Fruit fly (Drosophila melanogaster): ENCODE results near the gene CG16853.
A peak's percentile ranks its signal among the peaks of the same experiment; 100 is the strongest.

CG16853 gene

dm6 chr2L:13549973-13550458 is 7.9 kb downstream of the CG16853 start, which contains the start of gene kuz (continued):
- no peak for TF ChIP-seq Ets21C (GFP tag; optimal IDR thresholded peaks at IDR 0.05)
- no peak for TF ChIP-seq CG11902 (GFP tag; optimal IDR thresholded peaks at IDR 0.05)
- TF ChIP-seq Ets96B (tag; optimal IDR thresholded peaks at IDR 0.05): no peak
- no peak for TF ChIP-seq Blimp-1 (GFP tag; optimal IDR thresholded peaks at IDR 0.05)
- TF ChIP-seq CG6854 (GFP tag; optimal IDR thresholded peaks at IDR 0.05): peak; percentile 67
- no peak for TF ChIP-seq esn (GFP tag; optimal IDR thresholded peaks at IDR 0.05)
- TF ChIP-seq CG11294 (GFP tag; IDR thresholded peaks at IDR 0.05): no peak
- TF ChIP-seq Hr39 (GFP tag; optimal IDR thresholded peaks at IDR 0.05): no peak
- no peak for TF ChIP-seq topi (GFP tag; optimal IDR thresholded peaks at IDR 0.05)
- no peak for TF ChIP-seq Hr4 (GFP tag; optimal IDR thresholded peaks at IDR 0.05)
- peak; percentile 51; the same call in 2 of the 3 replicates for TF ChIP-seq CG6163 (GFP tag; IDR thresholded peaks at IDR 0.05)
- peak; percentile 11 for TF ChIP-seq Met (GFP tag; optimal IDR thresholded peaks at IDR 0.05)
- peak; percentile 6 for TF ChIP-seq CG16779 (tag; optimal IDR thresholded peaks at IDR 0.05)
- peak; percentile 49 for TF ChIP-seq Sox102F (GFP tag; optimal IDR thresholded peaks at IDR 0.05)
- no peak for TF ChIP-seq CG6808 (GFP tag; optimal IDR thresholded peaks at IDR 0.05)
- TF ChIP-seq ss (GFP tag; optimal IDR thresholded peaks at IDR 0.05): peak; percentile 34 to 62
- TF ChIP-seq CG3032 (tag; optimal IDR thresholded peaks at IDR 0.05): peak; percentile 18
- peak; percentile 6 for TF ChIP-seq CG10669 (GFP tag; optimal IDR thresholded peaks at IDR 0.05)
- TF ChIP-seq net (GFP tag; optimal IDR thresholded peaks at IDR 0.05): peak; percentile 16

- no peak for TF ChIP-seq topi (GFP tag; optimal IDR thresholded peaks at IDR 0.05)
- TF ChIP-seq Sox14 (GFP tag; optimal IDR thresholded peaks at IDR 0.05): no peak
- TF ChIP-seq CG6276 (GFP tag; optimal IDR thresholded peaks at IDR 0.05): peak; percentile 67
- TF ChIP-seq Ets21C (GFP tag; optimal IDR thresholded peaks at IDR 0.05): no peak
- TF ChIP-seq acj6 (GFP tag; optimal IDR thresholded peaks at IDR 0.05): no peak
- TF ChIP-seq CG9139 (GFP tag; optimal IDR thresholded peaks at IDR 0.05): peak; percentile 66
- TF ChIP-seq fd59A (GFP tag; optimal IDR thresholded peaks at IDR 0.05): no peak
- no peak for TF ChIP-seq vri (GFP tag; optimal IDR thresholded peaks at IDR 0.05)
- peak; percentile 24; the same call in 1 of the 3 replicates for TF ChIP-seq CG6163 (GFP tag; IDR thresholded peaks at IDR 0.05)
- no peak for TF ChIP-seq Ets96B (tag; optimal IDR thresholded peaks at IDR 0.05)
- TF ChIP-seq CG31627 (GFP tag; optimal IDR thresholded peaks at IDR 0.05): no peak
- peak; percentile 29 for TF ChIP-seq dsx (GFP tag; optimal IDR thresholded peaks at IDR 0.05; ENCODE audit: poor library complexity, severe bottlenecking)
- TF ChIP-seq CG8319 (GFP tag; optimal IDR thresholded peaks at IDR 0.05): no peak
- no peak for TF ChIP-seq CG16779 (tag; optimal IDR thresholded peaks at IDR 0.05)
- peak; percentile 4 for TF ChIP-seq CG32006 (GFP tag; optimal IDR thresholded peaks at IDR 0.05)
- no peak for TF ChIP-seq Eip78C (GFP tag)
- no peak for TF ChIP-seq Hr38 (GFP tag; optimal IDR thresholded peaks at IDR 0.05)
- TF ChIP-seq CG11762 (GFP tag; optimal IDR thresholded peaks at IDR 0.05; ENCODE audit: insufficient read depth): no peak
- no peak for TF ChIP-seq CG15336 (GFP tag; IDR thresholded peaks at IDR 0.05)
- TF ChIP-seq Eip75B (GFP tag; optimal IDR thresholded peaks at IDR 0.05): no peak
- TF ChIP-seq CG10631 (GFP tag; optimal IDR thresholded peaks at IDR 0.05): no peak
- no peak for TF ChIP-seq CG34406 (GFP tag; optimal IDR thresholded peaks at IDR 0.05)
- TF ChIP-seq salr (GFP tag; optimal IDR thresholded peaks at IDR 0.05): peak in 1 of 2 experiments; percentile 6
- no peak for TF ChIP-seq CG8119 (GFP tag; IDR thresholded peaks at IDR 0.05)
- peak; percentile 67 for TF ChIP-seq CG6808 (GFP tag; optimal IDR thresholded peaks at IDR 0.05)
- TF ChIP-seq Blimp-1 (GFP tag; optimal IDR thresholded peaks at IDR 0.05): no peak
- no peak for TF ChIP-seq fd85E (GFP tag; optimal IDR thresholded peaks at IDR 0.05)
- peak; percentile 17 for TF ChIP-seq CG3919 (GFP tag; optimal IDR thresholded peaks at IDR 0.05)
- TF ChIP-seq pdm3 (GFP tag; optimal IDR thresholded peaks at IDR 0.05): no peak
- TF ChIP-seq Sox15 (GFP tag; optimal IDR thresholded peaks at IDR 0.05): no peak
- TF ChIP-seq CG4318 (GFP tag; optimal IDR thresholded peaks at IDR 0.05): no peak
- no peak for TF ChIP-seq fkh (GFP tag; optimal IDR thresholded peaks at IDR 0.05)
- no peak for TF ChIP-seq esn (GFP tag; optimal IDR thresholded peaks at IDR 0.05)
- TF ChIP-seq Smox (GFP tag; optimal IDR thresholded peaks at IDR 0.05): no peak
- peak; percentile 12 for TF ChIP-seq Lpt (GFP tag; optimal IDR thresholded peaks at IDR 0.05)
- no peak for TF ChIP-seq Eip93F (GFP tag; optimal IDR thresholded peaks at IDR 0.05)
- TF ChIP-seq CG1621 (tag; optimal IDR thresholded peaks at IDR 0.05): peak; percentile 5
- no peak for TF ChIP-seq CG7368 (GFP tag; optimal IDR thresholded peaks at IDR 0.05)
Measured at dm6 chr2L:13550488-13551033, 8.5 kb downstream of the CG16853 start.
